Fruit fly (Drosophila melanogaster) whole organism, embryonic: ENCODE measurements around the gene CHKov1.

Experiments used
- CG11560 ChIP-seq: fragments of 200-800 bp; sonication (Bioruptor generic); IDR thresholded peaks from 3 replicates; pipeline ENCODE4 v1.3.6; 2022; ENCODE audit warnings: missing biosample characterization, missing genetic modification characterization
- Dek ChIP-seq: fragments of 200-800 bp; sonication (Bioruptor generic); optimal IDR thresholded peaks from 3 replicates; lab custom pipeline; 2019; ENCODE audit warnings: missing biosample characterization, mild to moderate bottlenecking, missing genetic modification characterization, moderate library complexity
- nom ChIP-seq: fragments of 200-800 bp; sonication (Bioruptor generic); optimal IDR thresholded peaks from 2 replicates; lab custom pipeline; 2017; ENCODE audit warnings: missing biosample characterization, missing genetic modification characterization, mild to moderate bottlenecking, moderate library complexity, missing genetic modification reagents
- ssp ChIP-seq: fragments of 200-800 bp; sonication (Bioruptor generic); IDR thresholded peaks from 2 replicates; pipeline ENCODE4 v1.3.6; 2022; ENCODE audit warnings: missing biosample characterization, missing genetic modification characterization

dm6 chr3R:25320898-25321297 is 8.2 kb downstream of the CHKov1 start:
- TF ChIP-seq Dek (tag; lab: Kevin White, UChicago): no peak
- no peak for TF ChIP-seq CG11560 (tag; lab: Robert Waterston, UW)
- TF ChIP-seq ssp (GFP tag; lab: Robert Waterston, UW): no peak
- TF ChIP-seq nom: no peak
